Worm (Caenorhabditis elegans): Measurements from ENCODE around the gene rps-3.
A peak's percentile ranks its signal among the peaks of the same experiment; 100 is the strongest.

Gene rps-3

ce11 chrIII:6231880-6232279 is 25.3 kb downstream of the rps-3 start (continued):
- TF ChIP-seq hlh-30 (tag; optimal IDR thresholded peaks at IDR 0.05; ENCODE audit: insufficient read depth) (no peak), nhr-237 (tag; optimal IDR thresholded peaks at IDR 0.05) (no peak), daf-12 (tag; optimal IDR thresholded peaks at IDR 0.05) (no peak), mdt-29 (GFP tag; IDR thresholded peaks at IDR 0.05) (no peak), spr-1 (tag; optimal IDR thresholded peaks at IDR 0.05) (no peak), nhr-28 (tag; optimal IDR thresholded peaks at IDR 0.05) (peak; percentile 88), aha-1 (tag) (no peak), Y48G9A.11 (GFP tag; IDR thresholded peaks at IDR 0.05) (no peak), attf-4 (tag; optimal IDR thresholded peaks at IDR 0.05) (no peak), ztf-11 (tag; optimal IDR thresholded peaks at IDR 0.05) (no peak), jun-1 (tag; optimal IDR thresholded peaks at IDR 0.05) (no peak), lin-13 (GFP tag; optimal IDR thresholded peaks at IDR 0.05) (no peak), ZK337.2 (GFP tag; IDR thresholded peaks at IDR 0.05) (no peak), lim-7 (GFP tag; IDR thresholded peaks at IDR 0.05) (no peak), snpc-1.2 (GFP tag; IDR thresholded peaks at IDR 0.05) (no peak), mes-2 (tag; optimal IDR thresholded peaks at IDR 0.05; ENCODE audit: poor library complexity, severe bottlenecking) (no peak), gei-8 (GFP tag; optimal IDR thresholded peaks at IDR 0.05) (no peak), nhr-42 (GFP tag; IDR thresholded peaks at IDR 0.05) (no peak), Y105C5A.15 (GFP tag; IDR thresholded peaks at IDR 0.05) (no peak), lir-3 (tag; optimal IDR thresholded peaks at IDR 0.05) (no peak), lin-38 (GFP tag; IDR thresholded peaks at IDR 0.05) (no peak), nhr-10 (tag; optimal IDR thresholded peaks at IDR 0.05) (no peak), unc-130 (GFP tag; optimal IDR thresholded peaks at IDR 0.05) (no peak), lin-1 (GFP tag; IDR thresholded peaks at IDR 0.05) (no peak), pqm-1 (tag; optimal IDR thresholded peaks at IDR 0.05) (peak; percentile 95), tag-97 (GFP tag; IDR thresholded peaks at IDR 0.05) (no peak), ceh-62 (tag; optimal IDR thresholded peaks at IDR 0.05) (no peak), ceh-20 (GFP tag; IDR thresholded peaks at IDR 0.05) (no peak), ces-1 (GFP tag; optimal IDR thresholded peaks at IDR 0.05) (no peak), nhr-111 (GFP tag; optimal IDR thresholded peaks at IDR 0.05) (no peak), ceh-44 (GFP tag; IDR thresholded peaks at IDR 0.05) (no peak), unc-39 (tag; optimal IDR thresholded peaks at IDR 0.05) (no peak), daf-19 (GFP tag; conservative IDR thresholded peaks at IDR 0.05) (no peak), php-3 (GFP tag; IDR thresholded peaks at IDR 0.05) (peak; percentile 73), nhr-48 (tag; optimal IDR thresholded peaks at IDR 0.05) (no peak), zip-2 (tag; optimal IDR thresholded peaks at IDR 0.05) (no peak)

- TF ChIP-seq dpl-1 (GFP tag; optimal IDR thresholded peaks at IDR 0.05) (no peak), F26F4.8 (GFP tag; conservative IDR thresholded peaks at IDR 0.05) (no peak), F49E8.2 (tag; optimal IDR thresholded peaks at IDR 0.05; ENCODE audit: borderline replicate concordance) (no peak), ceh-82 (tag; optimal IDR thresholded peaks at IDR 0.05) (no peak), jun-1 (tag; optimal IDR thresholded peaks at IDR 0.05) (no peak), spr-1 (tag; optimal IDR thresholded peaks at IDR 0.05) (no peak), lin-1 (GFP tag; IDR thresholded peaks at IDR 0.05) (no peak), nhr-10 (tag; optimal IDR thresholded peaks at IDR 0.05) (no peak)
Measured at ce11 chrIII:6236649-6237048, 30.0 kb downstream of the rps-3 start, which contains the start of gene T12A2.21. Gene T12A2.21, minus strand, starts transcription at chrIII:6236749.

ce11 chrIII:6240528-6240927 is 33.9 kb downstream of the rps-3 start, which contains the start of gene T12A2.3:
Gene T12A2.3, plus strand, starts transcription at chrIII:6240828.
- TF ChIP-seq daf-12 (tag; optimal IDR thresholded peaks at IDR 0.05): no peak
